Fruit fly (Drosophila melanogaster): ENCODE results near the gene Rac1.

Rac1 gene

dm6 chr3L:1318241-1318640, 15.8 kb upstream of the Rac1 start, which contains the start of gene Myo61F (continued):
- no peak for TF ChIP-seq CG2712 (tag; optimal IDR thresholded peaks at IDR 0.05)
- no peak for TF ChIP-seq CG15269 (tag; optimal IDR thresholded peaks at IDR 0.05)
- no peak for TF ChIP-seq wdn (GFP tag; IDR thresholded peaks at IDR 0.05)
- no peak for TF ChIP-seq CG14014 (GFP tag; IDR thresholded peaks at IDR 0.05)
- no peak for TF ChIP-seq CG32767 (GFP tag; IDR thresholded peaks at IDR 0.05)
- no peak for TF ChIP-seq sd (tag; optimal IDR thresholded peaks at IDR 0.05)
- TF ChIP-seq Pdp1 (GFP tag; optimal IDR thresholded peaks at IDR 0.05) = peak in 1 of 2 experiments; percentile 94
- no peak for TF ChIP-seq pan (optimal IDR thresholded peaks at IDR 0.05)
- no peak for TF ChIP-seq pan (GFP tag; optimal IDR thresholded peaks at IDR 0.05 in 1 of 2, IDR thresholded peaks at IDR 0.05 in 1 of 2)
- no peak for TF ChIP-seq ara (GFP tag; IDR thresholded peaks at IDR 0.05)
- TF ChIP-seq pzg (GFP tag; optimal IDR thresholded peaks at IDR 0.05) = peak; percentile 74
- TF ChIP-seq onecut (GFP tag; IDR thresholded peaks at IDR 0.05) = peak; percentile 46
- TF ChIP-seq CG17612 (GFP tag; IDR thresholded peaks at IDR 0.05) = no peak
- no peak for TF ChIP-seq gro (GFP tag; optimal IDR thresholded peaks at IDR 0.05)
- no peak for TF ChIP-seq CG6254 (GFP tag; optimal IDR thresholded peaks at IDR 0.05)
- TF ChIP-seq dm (GFP tag; optimal IDR thresholded peaks at IDR 0.05) = no peak
- TF ChIP-seq CG10431 (GFP tag; optimal IDR thresholded peaks at IDR 0.05) = no peak
- TF ChIP-seq Bdp1 (GFP tag; optimal IDR thresholded peaks at IDR 0.05) = no peak
- TF ChIP-seq sob (GFP tag; IDR thresholded peaks at IDR 0.05) = no peak
- no peak for TF ChIP-seq salm (tag; optimal IDR thresholded peaks at IDR 0.05)
- TF ChIP-seq fd102C (GFP tag; optimal IDR thresholded peaks at IDR 0.05) = no peak
- no peak for TF ChIP-seq PHDP (tag; optimal IDR thresholded peaks at IDR 0.05)
- no peak for TF ChIP-seq Atf3 (GFP tag; optimal IDR thresholded peaks at IDR 0.05)
- peak; percentile 42; the same call in 1 of the 2 replicates for TF ChIP-seq sna (GFP tag; IDR thresholded peaks at IDR 0.05; ENCODE audit: partially characterized antibody)
- TF ChIP-seq HmgD (GFP tag; optimal IDR thresholded peaks at IDR 0.05) = no peak
- TF ChIP-seq CG11560 (tag; IDR thresholded peaks at IDR 0.05) = no peak
- no peak for TF ChIP-seq CG1233 (GFP tag; optimal IDR thresholded peaks at IDR 0.05)
- TF ChIP-seq Dip3 (GFP tag; optimal IDR thresholded peaks at IDR 0.05) = no peak
- peak; percentile 44; the same call in 1 of the 2 replicates for TF ChIP-seq ato (GFP tag; IDR thresholded peaks at IDR 0.05; ENCODE audit: partially characterized antibody)
- peak; percentile 39; the same call in 1 of the 2 replicates for TF ChIP-seq tna (GFP tag; IDR thresholded peaks at IDR 0.05; ENCODE audit: partially characterized antibody)
- TF ChIP-seq wek (GFP tag; optimal IDR thresholded peaks at IDR 0.05) = no peak

DNA sequence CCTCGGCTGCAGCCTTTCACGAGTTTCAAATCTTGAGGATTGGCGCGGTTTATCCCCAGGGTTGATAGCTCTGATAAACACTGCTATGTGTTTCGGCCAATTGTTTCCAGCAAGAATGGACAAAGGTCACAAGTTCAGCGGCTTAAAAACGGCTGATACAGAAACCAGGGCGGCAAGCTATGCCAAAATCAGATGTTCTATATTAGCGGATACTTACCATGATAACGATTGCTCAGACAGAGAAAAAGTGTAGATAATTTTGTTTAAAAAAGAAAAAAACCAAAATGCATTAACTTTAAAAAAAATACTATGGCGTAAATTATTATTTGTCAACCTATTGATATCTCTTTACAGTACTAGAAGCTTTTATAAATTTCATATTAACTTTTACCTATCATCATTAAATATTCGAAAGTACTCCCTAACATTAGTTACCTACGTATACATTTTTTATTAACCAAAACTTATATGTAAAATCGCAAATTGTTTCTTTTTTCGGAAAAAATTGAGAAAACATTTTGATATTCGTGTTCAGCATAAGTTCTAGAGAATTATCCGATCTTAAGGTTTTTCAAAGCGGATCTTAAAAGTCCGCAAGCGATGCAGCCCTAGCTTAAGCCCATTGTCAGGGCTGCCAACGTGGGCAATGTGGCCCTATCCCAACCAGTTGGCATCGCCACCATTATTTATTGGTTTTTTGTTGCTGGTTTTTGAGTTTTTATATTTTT, 10.7 kb upstream of the Rac1 start, which contains the start of the genes sturkopf and Herc4:
sturkopf (minus strand) TSS at position 339 of the 728 bp plus-strand sequence.
Herc4 (plus strand) TSS at position 658 of the 728 bp plus-strand sequence.
- TF ChIP-seq CG8359 (GFP tag; optimal IDR thresholded peaks at IDR 0.05; ENCODE audit: borderline replicate concordance) (no peak), pho (GFP tag; optimal IDR thresholded peaks at IDR 0.05) (peak; percentile 89), CG1603 (tag; optimal IDR thresholded peaks at IDR 0.05) (no peak), CG8388 (GFP tag; optimal IDR thresholded peaks at IDR 0.05) (peak; percentile 66), CG32532 (GFP tag; IDR thresholded peaks at IDR 0.05) (peak; percentile 76), yki (optimal IDR thresholded peaks at IDR 0.05) (no peak), CG6272 (GFP tag; IDR thresholded peaks at IDR 0.05) (peak; percentile 56), sens-2 (GFP tag; IDR thresholded peaks at IDR 0.05) (0 out of 2 replicates have a peak, but pooled peaks have one; percentile 5), dimm (GFP tag; IDR thresholded peaks at IDR 0.05) (no peak), CG9817 (tag; optimal IDR thresholded peaks at IDR 0.05) (peak; percentile 87), salm (tag; optimal IDR thresholded peaks at IDR 0.05) (peak; percentile 41), wek (GFP tag; optimal IDR thresholded peaks at IDR 0.05) (peak; percentile 3), stc (GFP tag; IDR thresholded peaks at IDR 0.05) (no peak), Taf1 (GFP tag; IDR thresholded peaks at IDR 0.05) (peak; percentile 10; the same call in 1 of the 2 replicates), gsb (GFP tag; IDR thresholded peaks at IDR 0.05) (peak; percentile 39; the same call in 1 of the 2 replicates), btn (GFP tag; optimal IDR thresholded peaks at IDR 0.05) (no peak), CG2712 (tag; optimal IDR thresholded peaks at IDR 0.05) (peak; percentile 73), tup (GFP tag; optimal IDR thresholded peaks at IDR 0.05) (no peak), Meics (GFP tag; optimal IDR thresholded peaks at IDR 0.05) (peak; percentile 79), sr (GFP tag; IDR thresholded peaks at IDR 0.05) (no peak), CG18599 (GFP tag; optimal IDR thresholded peaks at IDR 0.05) (peak; percentile 69), Optix (GFP tag; IDR thresholded peaks at IDR 0.05) (peak; percentile 35; the same call in 1 of the 3 replicates), Myb (GFP tag; optimal IDR thresholded peaks at IDR 0.05) (peak; percentile 83)

All from whole organism, embryonic.